Worm (Caenorhabditis elegans) whole organism, L1 larva: ENCODE measurements around the gene F10B5.3.

Experiments
- C04F5.9 ChIP-seq: sonication (generic microtip); optimal IDR thresholded peaks from 2 replicates; lab custom pipeline; 2016; ENCODE audit warnings: missing genetic modification characterization, missing compliant biosample characterization
- C16A3.4 ChIP-seq: fragments of 150-350 bp; optimal IDR thresholded peaks from 2 replicates; lab custom pipeline; 2014; ENCODE audit warnings: missing biosample characterization, missing genetic modification characterization
- F16B12.6 ChIP-seq: fragments of 150-350 bp; optimal IDR thresholded peaks from 2 replicates; lab custom pipeline; 2014; ENCODE audit warnings: missing biosample characterization, missing genetic modification characterization
- aha-1 ChIP-seq: fragments of 150-350 bp; optimal IDR thresholded peaks from 2 replicates; lab custom pipeline; 2014; ENCODE audit warnings: missing biosample characterization, missing genetic modification characterization
- aly-2 ChIP-seq: fragments of 150-350 bp; optimal IDR thresholded peaks from 2 replicates; lab custom pipeline; 2014; ENCODE audit warnings: missing biosample characterization, missing genetic modification characterization
- blmp-1 ChIP-seq: fragments of 150-350 bp; optimal IDR thresholded peaks from 2 replicates; lab custom pipeline; 2014; ENCODE audit warnings: missing biosample characterization, missing genetic modification characterization
- ceh-8 ChIP-seq: fragments of 200-800 bp; sonication (Bioruptor generic); optimal IDR thresholded peaks from 2 replicates; lab custom pipeline; 2018; ENCODE audit warnings: mild to moderate bottlenecking, missing genetic modification characterization, moderate library complexity, missing compliant biosample characterization
- ceh-82 ChIP-seq, 3 experiments: fragments of 150-350 bp in 1 of 3; sonication (generic microtip) in 2 of 3; optimal IDR thresholded peaks; 2 replicates each; lab custom pipeline; 2014 to 2017; ENCODE audit warnings: missing biosample characterization in 3 of 3, missing genetic modification characterization in 3 of 3
- dpl-1 ChIP-seq, 3 experiments: fragments of 150-350 bp in 2 of 3; sonication (generic microtip) in 1 of 3; optimal IDR thresholded peaks; 2 replicates each; lab custom pipeline; 2014 to 2017; ENCODE audit warnings: missing biosample characterization in 3 of 3, missing genetic modification characterization in 3 of 3, missing genetic modification reagents in 3 of 3
- dsc-1 ChIP-seq: sonication (generic microtip); optimal IDR thresholded peaks from 2 replicates; lab custom pipeline; 2016; ENCODE audit warnings: mild to moderate bottlenecking, missing genetic modification characterization, missing compliant biosample characterization
- efl-1 ChIP-seq, 4 experiments: fragments of 150-350 bp; optimal IDR thresholded peaks in 3 of 4; peaks in 1 of 4; 1 replicate in 1 of 4; 2 replicates in 3 of 4; lab custom pipeline; 2014; ENCODE audit warnings: missing biosample characterization in 2 of 4, missing genetic modification characterization in 2 of 4, missing genetic modification reagents in 2 of 4
- elt-2 ChIP-seq: sonication (generic microtip); optimal IDR thresholded peaks from 2 replicates; lab custom pipeline; 2016; ENCODE audit warnings: missing genetic modification characterization, mild to moderate bottlenecking, inconsistent platforms, missing compliant biosample characterization, missing genetic modification reagents
- elt-3 ChIP-seq, 6 experiments: fragments of 150-350 bp in 1 of 6; sonication (generic microtip); optimal IDR thresholded peaks; 2 replicates each; lab custom pipeline; 2017 to 2018; ENCODE audit warnings: missing biosample characterization in 6 of 6, missing genetic modification characterization in 6 of 6, inconsistent platforms in 1 of 6
- ets-5 ChIP-seq: fragments of 200-800 bp; sonication (Bioruptor generic); IDR thresholded peaks from 2 replicates; pipeline ENCODE4 v1.3.6; 2022; ENCODE audit warnings: missing genetic modification characterization, missing compliant biosample characterization
- isw-1 ChIP-seq: fragments of 200-800 bp; sonication (Bioruptor generic); IDR thresholded peaks from 2 replicates; pipeline ENCODE4 v1.3.6; 2022; ENCODE audit warnings: missing genetic modification characterization, missing compliant biosample characterization
- lin-13 ChIP-seq: fragments of 150-350 bp; optimal IDR thresholded peaks from 2 replicates; lab custom pipeline; 2014; ENCODE audit warnings: missing biosample characterization, missing genetic modification reagents, missing genetic modification characterization
- lin-15B ChIP-seq: fragments of 150-350 bp; sonication (generic microtip); optimal IDR thresholded peaks from 3 replicates; lab custom pipeline; 2014; ENCODE audit warnings: missing biosample characterization, missing genetic modification characterization
- lin-35 ChIP-seq, 2 experiments: fragments of 150-350 bp; optimal IDR thresholded peaks; 2 replicates each; lab custom pipeline; 2014; ENCODE audit warnings: missing biosample characterization in 2 of 2, missing genetic modification characterization in 2 of 2, missing genetic modification reagents in 2 of 2
- lsy-2 ChIP-seq, 2 experiments: fragments of 150-350 bp; optimal IDR thresholded peaks; 2 replicates each; lab custom pipeline; 2014; ENCODE audit warnings: missing biosample characterization in 2 of 2, missing genetic modification characterization in 2 of 2
- mdl-1 ChIP-seq, 2 experiments: fragments of 150-350 bp; optimal IDR thresholded peaks; 2 replicates each; lab custom pipeline; 2014 to 2017; ENCODE audit warnings: missing biosample characterization in 2 of 2, missing genetic modification characterization in 2 of 2, inconsistent platforms in 1 of 2
- mep-1 ChIP-seq: fragments of 150-350 bp; optimal IDR thresholded peaks from 2 replicates; lab custom pipeline; 2014; ENCODE audit warnings: missing biosample characterization, missing genetic modification characterization
- nhr-19 ChIP-seq: fragments of 200-800 bp; sonication (Bioruptor generic); conservative IDR thresholded peaks from 2 replicates; pipeline ENCODE4 v1.3.6; 2022; ENCODE audit warnings: missing genetic modification characterization, missing compliant biosample characterization
- nhr-20 ChIP-seq: sonication (generic microtip); optimal IDR thresholded peaks from 2 replicates; lab custom pipeline; 2016; ENCODE audit warnings: mild to moderate bottlenecking, missing genetic modification characterization, missing compliant biosample characterization
- nhr-237 ChIP-seq: fragments of 150-350 bp; optimal IDR thresholded peaks from 2 replicates; lab custom pipeline; 2014; ENCODE audit warnings: missing biosample characterization, missing genetic modification characterization
- nhr-47 ChIP-seq: sonication (generic microtip); optimal IDR thresholded peaks from 2 replicates; lab custom pipeline; 2016; ENCODE audit warnings: mild to moderate bottlenecking, missing genetic modification characterization, moderate library complexity, missing compliant biosample characterization
- nhr-71 ChIP-seq: sonication (generic microtip); optimal IDR thresholded peaks from 2 replicates; lab custom pipeline; 2016; ENCODE audit warnings: mild to moderate bottlenecking, missing genetic modification characterization, moderate library complexity, missing compliant biosample characterization
- nhr-84 ChIP-seq: sonication (generic microtip); optimal IDR thresholded peaks from 2 replicates; lab custom pipeline; 2017; ENCODE audit warnings: missing biosample characterization, missing genetic modification characterization
- nhr-85 ChIP-seq: sonication (generic microtip); peaks from one replicate; lab custom pipeline; 2016; ENCODE audit warnings: missing genetic modification characterization, inconsistent platforms, missing compliant biosample characterization
- rnt-1 ChIP-seq: sonication (generic microtip); optimal IDR thresholded peaks from 2 replicates; lab custom pipeline; 2016; ENCODE audit warnings: mild to moderate bottlenecking, missing genetic modification characterization, moderate library complexity, missing compliant biosample characterization
- skn-1 ChIP-seq: fragments of 150-350 bp; optimal IDR thresholded peaks from 2 replicates; lab custom pipeline; 2014; ENCODE audit warnings: missing biosample characterization, missing genetic modification characterization
- snu-23 ChIP-seq: sonication (generic microtip); optimal IDR thresholded peaks from 2 replicates; lab custom pipeline; 2016; ENCODE audit warnings: missing genetic modification characterization, missing compliant biosample characterization
- swsn-7 ChIP-seq: sonication (generic microtip); optimal IDR thresholded peaks from 2 replicates; lab custom pipeline; 2016; ENCODE audit warnings: missing genetic modification characterization, missing compliant biosample characterization
- tbx-2 ChIP-seq: sonication (generic microtip); optimal IDR thresholded peaks from 2 replicates; lab custom pipeline; 2016; ENCODE audit warnings: missing genetic modification characterization, missing compliant biosample characterization
- unc-130 ChIP-seq: fragments of 150-350 bp; optimal IDR thresholded peaks from 2 replicates; lab custom pipeline; 2017; ENCODE audit warnings: missing biosample characterization, missing genetic modification characterization, inconsistent platforms
- unc-30 ChIP-seq: sonication (generic microtip); optimal IDR thresholded peaks from 2 replicates; lab custom pipeline; 2017; ENCODE audit warnings: missing biosample characterization, missing genetic modification characterization
- vab-15 ChIP-seq: sonication (generic microtip); optimal IDR thresholded peaks from 2 replicates; lab custom pipeline; 2017; ENCODE audit warnings: missing genotype, mild to moderate bottlenecking, missing genetic modification characterization, missing compliant biosample characterization
- xbp-1 ChIP-seq: sonication (generic microtip); optimal IDR thresholded peaks from 2 replicates; lab custom pipeline; 2016; ENCODE audit warnings: missing genetic modification characterization, missing compliant biosample characterization

F10B5.3 gene

DNA sequence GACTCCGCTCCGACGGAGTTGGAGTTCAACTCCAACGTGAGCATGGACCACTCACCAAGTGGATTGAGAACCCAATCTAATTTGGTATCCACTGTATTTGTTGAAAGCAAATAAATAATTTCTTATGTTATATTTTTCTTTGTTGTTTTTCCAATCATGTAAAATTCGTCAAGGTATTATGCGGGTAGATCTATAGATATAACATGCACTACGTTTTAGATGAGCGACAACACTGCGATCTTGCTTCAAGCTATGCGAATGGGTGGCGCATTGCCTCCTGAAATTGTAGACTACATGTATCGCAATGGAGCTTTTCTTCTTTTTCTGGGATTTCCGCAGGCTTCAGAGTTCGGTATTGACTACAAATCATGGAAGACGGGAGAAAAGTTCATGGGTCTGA lies 5.3 kb downstream of the F10B5.3 start, which contains the start of gene F10B5.2:
TSS of gene F10B5.2 (plus strand) at position 220 of the 400 bp plus-strand sequence.
- TF ChIP-seq lsy-2 (tag; optimal IDR thresholded peaks at IDR 0.05; lab: Kevin White, UChicago) (peak in 1 of 2 experiments; percentile 43), skn-1 (tag; lab: Kevin White, UChicago) (no peak), efl-1 (optimal IDR thresholded peaks at IDR 0.05; lab: Kevin White, UChicago) (no peak), efl-1 (GFP tag; optimal IDR thresholded peaks at IDR 0.05 in 1 of 2; lab: Kevin White, UChicago) (peak in 1 of 2 experiments; percentile 75)

DNA sequence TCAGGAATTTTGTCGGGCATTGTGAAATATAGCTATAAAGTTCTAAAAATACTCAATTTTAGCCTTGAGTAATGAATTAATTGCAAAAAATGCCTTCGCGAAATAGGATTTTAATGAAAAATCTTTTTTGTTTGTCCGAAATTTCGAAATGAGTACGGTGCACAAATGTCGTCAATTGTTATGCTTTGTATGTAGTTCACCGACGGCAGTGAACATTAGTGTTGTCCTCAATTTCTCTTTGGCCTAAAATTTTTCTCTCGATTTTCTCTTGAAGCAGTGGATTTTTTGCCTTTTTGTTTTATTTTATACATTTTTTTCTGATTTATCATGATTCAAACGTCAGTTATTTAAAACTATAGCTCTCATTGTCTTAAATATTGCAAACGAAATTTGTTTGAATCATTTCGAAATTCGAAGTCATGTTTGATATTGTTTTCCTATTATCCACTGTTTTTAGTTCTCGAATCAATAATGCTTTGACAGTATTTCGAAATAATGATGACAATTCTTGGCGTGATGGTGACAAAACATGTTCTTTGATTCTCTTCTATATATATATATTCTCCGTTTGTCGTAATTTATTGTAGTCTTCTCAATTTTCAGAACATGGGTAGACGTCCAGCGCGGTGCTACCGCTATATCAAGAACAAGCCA lies 6.4 kb downstream of the F10B5.3 start, which contains the start of the genes ints-11 and rpl-10:
TSS of gene ints-11 (minus strand) at position 201 of the 654 bp plus-strand sequence.
TSS of gene rpl-10 (plus strand) at position 604 of the 654 bp plus-strand sequence.
- TF ChIP-seq nhr-47 (tag; lab: Kevin White, UChicago) = peak; percentile 41
- peak; percentile 48 for TF ChIP-seq xbp-1
- no peak for TF ChIP-seq ceh-8 (GFP tag; lab: Kevin White, UChicago)
- peak; percentile 43 for TF ChIP-seq lin-15B
- peak; percentile 41 for TF ChIP-seq C04F5.9 (tag; lab: Kevin White, UChicago)
- TF ChIP-seq aly-2 (tag; lab: Kevin White, UChicago) = no peak
- TF ChIP-seq mdl-1 (tag; optimal IDR thresholded peaks at IDR 0.05; lab: Kevin White, UChicago) = peak in 1 of 2 experiments; percentile 29
- 0 out of 2 replicates have a peak, but pooled peaks have one; percentile 23 for TF ChIP-seq nhr-19 (GFP tag; lab: Robert Waterston, UW)
- TF ChIP-seq ceh-82 (tag; optimal IDR thresholded peaks at IDR 0.05; lab: Kevin White, UChicago) = peak in 2 of 3 experiments; percentile 28 to 63
- TF ChIP-seq nhr-84 (tag; lab: Kevin White, UChicago) = no peak
- peak; percentile 83 for TF ChIP-seq F16B12.6 (tag; lab: Kevin White, UChicago)
- TF ChIP-seq isw-1 (GFP tag; lab: Robert Waterston, UW) = peak; percentile 31
- TF ChIP-seq vab-15 (tag; lab: Kevin White, UChicago) = no peak
- peak; percentile 73 for TF ChIP-seq snu-23 (GFP tag; lab: Kevin White, UChicago)
- peak; percentile 56 for TF ChIP-seq skn-1 (tag; lab: Kevin White, UChicago)
- peak; percentile 67 to 74 for TF ChIP-seq efl-1 (optimal IDR thresholded peaks at IDR 0.05; lab: Kevin White, UChicago)
- TF ChIP-seq efl-1 (GFP tag; optimal IDR thresholded peaks at IDR 0.05 in 1 of 2; lab: Kevin White, UChicago) = peak; percentile 70 to 90
- TF ChIP-seq lsy-2 (tag; optimal IDR thresholded peaks at IDR 0.05; lab: Kevin White, UChicago) = peak; percentile 89 to 98
- TF ChIP-seq lin-35 (GFP tag; optimal IDR thresholded peaks at IDR 0.05; lab: Kevin White, UChicago) = peak; percentile 79 to 83
- TF ChIP-seq blmp-1 = peak; percentile 66
- peak; percentile 44 for TF ChIP-seq rnt-1 (tag; lab: Kevin White, UChicago)
- no peak for TF ChIP-seq unc-30 (tag; lab: Kevin White, UChicago)
- TF ChIP-seq dpl-1 (GFP tag; optimal IDR thresholded peaks at IDR 0.05; lab: Kevin White, UChicago) = peak; percentile 51 to 74 (median 71)
- no peak for TF ChIP-seq elt-2 (tag; lab: Kevin White, UChicago)
- TF ChIP-seq nhr-237 (tag; lab: Kevin White, UChicago) = no peak
- TF ChIP-seq nhr-71 (tag; lab: Kevin White, UChicago) = peak; percentile 65
- TF ChIP-seq C16A3.4 (tag; lab: Kevin White, UChicago) = peak; percentile 59
- peak; percentile 72 for TF ChIP-seq mep-1
- peak; percentile 58 for TF ChIP-seq unc-130 (tag; lab: Kevin White, UChicago)
- no peak for TF ChIP-seq ets-5 (GFP tag; lab: Robert Waterston, UW)
- no peak for TF ChIP-seq aha-1 (tag; lab: Kevin White, UChicago)
- peak; percentile 27 for TF ChIP-seq nhr-20 (tag; lab: Kevin White, UChicago)
- TF ChIP-seq elt-3 (tag; optimal IDR thresholded peaks at IDR 0.05; lab: Kevin White, UChicago) = peak in 1 of 6 experiments; percentile 33
- TF ChIP-seq tbx-2 (tag; lab: Kevin White, UChicago) = peak; percentile 19
- TF ChIP-seq lin-13 (GFP tag; lab: Kevin White, UChicago) = peak; percentile 12
- no peak for TF ChIP-seq dsc-1 (tag; lab: Kevin White, UChicago)
- peak; percentile 29 for TF ChIP-seq swsn-7 (tag; lab: Kevin White, UChicago)
- TF ChIP-seq nhr-85 (tag; lab: Kevin White, UChicago) = peak; percentile 72
